Worm (Caenorhabditis elegans) whole organism, early embryonic: ENCODE data around the gene ttll-4.

Source experiments
- ama-1 ChIP-seq: fragments of 150-350 bp; optimal IDR thresholded peaks from 2 replicates; lab custom pipeline; 2014
- ceh-13 ChIP-seq: fragments of 200-800 bp; sonication (Bioruptor generic); optimal IDR thresholded peaks from 2 replicates; lab custom pipeline; 2018; ENCODE audit warnings: mild to moderate bottlenecking, missing genetic modification characterization, missing compliant biosample characterization

- no peak for TF ChIP-seq ama-1 (lab: Kevin White, UChicago)
- TF ChIP-seq ceh-13 (GFP tag; lab: Kevin White, UChicago): no peak
These were observed 54.6 kb downstream of the ttll-4 start for ce11 chrIII:10178552-10178951.
